Worm (Caenorhabditis elegans): Measurements from ENCODE around the gene T13H5.1.

T13H5.1 gene

ce11 chrII:8531181-8531759 lies 22.4 kb upstream of the T13H5.1 start, which contains the start of gene gldi-7:
gldi-7 (minus strand) TSS chrII:8531222.
- TF ChIP-seq nhr-237 (tag; optimal IDR thresholded peaks at IDR 0.05), result no peak
- TF ChIP-seq pqm-1 (tag; optimal IDR thresholded peaks at IDR 0.05), result peak; percentile 15

ce11 chrII:8529176-8529698 lies 20.4 kb upstream of the T13H5.1 start:
- no peak for TF ChIP-seq nhr-77 (tag; optimal IDR thresholded peaks at IDR 0.05)
- TF ChIP-seq nhr-23 (tag; optimal IDR thresholded peaks at IDR 0.05), result peak; percentile 11
- TF ChIP-seq mml-1 (tag; optimal IDR thresholded peaks at IDR 0.05), result no peak
- no peak for TF ChIP-seq R02D3.7 (tag; optimal IDR thresholded peaks at IDR 0.05)
- TF ChIP-seq nhr-76 (tag; optimal IDR thresholded peaks at IDR 0.05), result no peak
- TF ChIP-seq fkh-2 (tag; optimal IDR thresholded peaks at IDR 0.05), result no peak
- peak; percentile 50 for TF ChIP-seq nhr-25 (tag; optimal IDR thresholded peaks at IDR 0.05)
- no peak for TF ChIP-seq fkh-10 (GFP tag; optimal IDR thresholded peaks at IDR 0.05)
- TF ChIP-seq mdl-1 (tag; optimal IDR thresholded peaks at IDR 0.05), result no peak
- no peak for TF ChIP-seq hmg-11 (tag; optimal IDR thresholded peaks at IDR 0.05)
- TF ChIP-seq lin-15B (tag; optimal IDR thresholded peaks at IDR 0.05), result no peak
- TF ChIP-seq nfya-1 (tag; optimal IDR thresholded peaks at IDR 0.05; ENCODE audit: insufficient read depth), result no peak
- TF ChIP-seq lin-39 (tag; optimal IDR thresholded peaks at IDR 0.05), result no peak
- TF ChIP-seq fos-1 (tag; optimal IDR thresholded peaks at IDR 0.05), result no peak
- TF ChIP-seq elt-1 (tag; optimal IDR thresholded peaks at IDR 0.05), result no peak

ce11 chrII:8525133-8525736 lies 16.4 kb upstream of the T13H5.1 start, which contains the start of the genes prp-9 and mrps-18B:
prp-9 (minus strand) TSS chrII:8525396.
mrps-18B (plus strand) TSS chrII:8525681.
- TF ChIP-seq snpc-4 (tag; optimal IDR thresholded peaks at IDR 0.05) (peak; percentile 71), hmg-11 (tag; optimal IDR thresholded peaks at IDR 0.05) (peak; percentile 1), nhr-12 (tag; optimal IDR thresholded peaks at IDR 0.05) (no peak), egl-27 (tag; optimal IDR thresholded peaks at IDR 0.05) (no peak), pqm-1 (tag; optimal IDR thresholded peaks at IDR 0.05) (no peak), nhr-23 (tag; optimal IDR thresholded peaks at IDR 0.05) (peak; percentile 67), nhr-67 (tag; optimal IDR thresholded peaks at IDR 0.05) (no peak), nhr-11 (tag; optimal IDR thresholded peaks at IDR 0.05) (no peak), ceh-16 (tag; optimal IDR thresholded peaks at IDR 0.05) (no peak), lin-15B (tag; optimal IDR thresholded peaks at IDR 0.05) (peak; percentile 33), ztf-4 (tag; optimal IDR thresholded peaks at IDR 0.05) (no peak), ceh-82 (tag; optimal IDR thresholded peaks at IDR 0.05) (no peak), pha-4 (tag; optimal IDR thresholded peaks at IDR 0.05) (peak; percentile 71), fos-1 (tag; optimal IDR thresholded peaks at IDR 0.05) (no peak), elt-2 (tag; optimal IDR thresholded peaks at IDR 0.05) (peak; percentile 13), sea-2 (GFP tag; optimal IDR thresholded peaks at IDR 0.05) (no peak)

- TF ChIP-seq elt-3 (tag; optimal IDR thresholded peaks at IDR 0.05), result no peak
- TF ChIP-seq R02D3.7 (tag; optimal IDR thresholded peaks at IDR 0.05), result no peak
- no peak for TF ChIP-seq skn-1 (tag; optimal IDR thresholded peaks at IDR 0.05)
- TF ChIP-seq ceh-9 (tag; optimal IDR thresholded peaks at IDR 0.05), result no peak
- no peak for TF ChIP-seq ztf-11 (tag; optimal IDR thresholded peaks at IDR 0.05)
- no peak for TF ChIP-seq egl-27 (tag; optimal IDR thresholded peaks at IDR 0.05)
- no peak for TF ChIP-seq sea-2 (GFP tag; optimal IDR thresholded peaks at IDR 0.05)
- TF ChIP-seq ama-1 (optimal IDR thresholded peaks at IDR 0.05), result no peak
- TF ChIP-seq snpc-4 (tag; optimal IDR thresholded peaks at IDR 0.05), result no peak
- no peak for TF ChIP-seq unc-39 (tag; optimal IDR thresholded peaks at IDR 0.05)
- no peak for TF ChIP-seq nhr-28 (tag; optimal IDR thresholded peaks at IDR 0.05)
- no peak for TF ChIP-seq ceh-82 (tag; optimal IDR thresholded peaks at IDR 0.05)
- no peak for TF ChIP-seq nhr-67 (tag; optimal IDR thresholded peaks at IDR 0.05)
- TF ChIP-seq lsy-12 (tag; optimal IDR thresholded peaks at IDR 0.05), result no peak
Measured at ce11 chrII:8520625-8521024, 11.8 kb upstream of the T13H5.1 start, which contains the start of gene cht-2. cht-2 (plus strand) TSS chrII:8520925.
